Worm (Caenorhabditis elegans) whole organism, young adult: ENCODE measurements around the gene nspd-6.

Experiments used
- C06A6.2 ChIP-seq: fragments of 200-800 bp; sonication (Bioruptor generic); conservative IDR thresholded peaks from 2 replicates; pipeline ENCODE4 v1.3.6; 2022; ENCODE audit warnings: missing genetic modification characterization, missing compliant biosample characterization
- D2030.7 ChIP-seq: fragments of 200-800 bp; sonication (Bioruptor generic); IDR thresholded peaks from 2 replicates; pipeline ENCODE4 v1.3.6; 2022; ENCODE audit warnings: missing genetic modification reagents, missing genetic modification characterization, missing compliant biosample characterization
- F22D6.2 ChIP-seq: sonication (generic microtip); optimal IDR thresholded peaks from 2 replicates; lab custom pipeline; 2016; ENCODE audit warnings: mild to moderate bottlenecking, missing genetic modification characterization, missing compliant biosample characterization
- F23B12.7 ChIP-seq: sonication (generic microtip); optimal IDR thresholded peaks from 2 replicates; lab custom pipeline; 2017; ENCODE audit warnings: missing genetic modification characterization, mild to moderate bottlenecking, missing compliant biosample characterization, antibody characterized with exemption, moderate library complexity; ENCODE audit not compliant: insufficient read depth
- F37B4.10 ChIP-seq: fragments of 200-800 bp; sonication (Bioruptor generic); IDR thresholded peaks from 2 replicates; pipeline ENCODE4 v1.3.6; 2022; ENCODE audit warnings: missing genetic modification characterization, missing compliant biosample characterization
- F52B5.7 ChIP-seq: sonication (generic microtip); optimal IDR thresholded peaks from 2 replicates; lab custom pipeline; 2016; ENCODE audit warnings: mild to moderate bottlenecking, missing genetic modification characterization, missing compliant biosample characterization
- F55B11.4 ChIP-seq: sonication (generic microtip); optimal IDR thresholded peaks from 2 replicates; lab custom pipeline; 2016; ENCODE audit warnings: missing compliant biosample characterization, missing genetic modification characterization, borderline replicate concordance; ENCODE audit not compliant: insufficient read depth
- F57A8.1 ChIP-seq: fragments of 200-800 bp; sonication (Bioruptor generic); optimal IDR thresholded peaks from 2 replicates; lab custom pipeline; 2018; ENCODE audit warnings: mild to moderate bottlenecking, missing genetic modification characterization, moderate library complexity, missing compliant biosample characterization
- F57C9.4 ChIP-seq: sonication (generic microtip); optimal IDR thresholded peaks from 2 replicates; lab custom pipeline; 2017; ENCODE audit warnings: mild to moderate bottlenecking, missing genetic modification characterization, missing compliant biosample characterization
- K11D2.4 ChIP-seq: fragments of 200-800 bp; sonication (Bioruptor generic); IDR thresholded peaks from 2 replicates; pipeline ENCODE4 v1.3.6; 2022; ENCODE audit warnings: missing genetic modification reagents, missing genetic modification characterization, missing compliant biosample characterization
- K12H6.12 ChIP-seq: fragments of 200-800 bp; sonication (Bioruptor generic); optimal IDR thresholded peaks from 2 replicates; lab custom pipeline; 2018; ENCODE audit warnings: mild to moderate bottlenecking, missing genetic modification characterization, missing compliant biosample characterization
- Y79H2A.3 ChIP-seq: fragments of 200-800 bp; sonication (Bioruptor generic); conservative IDR thresholded peaks from 2 replicates; pipeline ENCODE4 v1.3.6; 2022; ENCODE audit warnings: missing genetic modification reagents, missing genetic modification characterization, missing compliant biosample characterization
- aptf-3 ChIP-seq: fragments of 200-800 bp; sonication (Bioruptor generic); IDR thresholded peaks from 2 replicates; pipeline ENCODE4 v1.3.6; 2022; ENCODE audit warnings: missing genetic modification characterization, missing compliant biosample characterization
- athp-1 ChIP-seq: sonication (generic microtip); optimal IDR thresholded peaks from 2 replicates; lab custom pipeline; 2017; ENCODE audit warnings: mild to moderate bottlenecking, missing genetic modification characterization, missing compliant biosample characterization
- attf-5 ChIP-seq: fragments of 200-800 bp; sonication (Bioruptor generic); optimal IDR thresholded peaks from 2 replicates; lab custom pipeline; 2018; ENCODE audit warnings: mild to moderate bottlenecking, missing genetic modification characterization, missing compliant biosample characterization
- bed-1 ChIP-seq: fragments of 200-800 bp; sonication (Bioruptor generic); IDR thresholded peaks from 2 replicates; pipeline ENCODE4 v1.3.6; 2022; ENCODE audit warnings: missing genetic modification reagents, missing genetic modification characterization, missing compliant biosample characterization
- bed-2 ChIP-seq: fragments of 200-800 bp; sonication (Bioruptor generic); IDR thresholded peaks from 2 replicates; pipeline ENCODE4 v1.3.6; 2022; ENCODE audit warnings: missing genetic modification reagents, missing genetic modification characterization, missing compliant biosample characterization
- ccch-3 ChIP-seq: fragments of 200-800 bp; sonication (Bioruptor generic); optimal IDR thresholded peaks from 2 replicates; lab custom pipeline; 2018; ENCODE audit warnings: mild to moderate bottlenecking, missing genetic modification characterization, missing compliant biosample characterization
- cebp-2 ChIP-seq: fragments of 200-800 bp; sonication (Bioruptor generic); IDR thresholded peaks from 2 replicates; pipeline ENCODE4 v1.3.6; 2022; ENCODE audit warnings: missing genetic modification characterization, missing compliant biosample characterization
- ceh-40 ChIP-seq: fragments of 200-800 bp; sonication (Bioruptor generic); IDR thresholded peaks from 2 replicates; pipeline ENCODE4 v1.3.6; 2022; ENCODE audit warnings: missing genetic modification characterization, missing compliant biosample characterization
- ceh-58 ChIP-seq: fragments of 200-800 bp; sonication (Bioruptor generic); IDR thresholded peaks from 2 replicates; pipeline ENCODE4 v1.3.6; 2022; ENCODE audit warnings: missing genetic modification characterization, missing compliant biosample characterization
- die-1 ChIP-seq: sonication (generic microtip); optimal IDR thresholded peaks from 2 replicates; lab custom pipeline; 2016; ENCODE audit warnings: missing genotype, mild to moderate bottlenecking, missing genetic modification characterization, missing compliant biosample characterization
- dox-1 ChIP-seq: fragments of 200-800 bp; sonication (Bioruptor generic); IDR thresholded peaks from 2 replicates; pipeline ENCODE4 v1.3.6; 2022; ENCODE audit warnings: missing genetic modification reagents, missing genetic modification characterization, missing compliant biosample characterization
- egl-18 ChIP-seq: fragments of 200-800 bp; sonication (Bioruptor generic); IDR thresholded peaks from 2 replicates; pipeline ENCODE4 v1.3.6; 2022; ENCODE audit warnings: missing genetic modification reagents, missing genetic modification characterization, missing compliant biosample characterization
- ekl-4 ChIP-seq: fragments of 200-800 bp; sonication (Bioruptor generic); IDR thresholded peaks from 2 replicates; pipeline ENCODE4 v1.3.6; 2022; ENCODE audit warnings: missing genetic modification reagents, missing genetic modification characterization, missing compliant biosample characterization
- hlh-26 ChIP-seq: fragments of 200-800 bp; sonication (Bioruptor generic); conservative IDR thresholded peaks from 2 replicates; pipeline ENCODE4 v1.3.6; 2022; ENCODE audit warnings: missing genetic modification reagents, missing genetic modification characterization, missing compliant biosample characterization
- lag-1 ChIP-seq: fragments of 200-800 bp; sonication (Bioruptor generic); IDR thresholded peaks from 2 replicates; pipeline ENCODE4 v1.3.6; 2022; ENCODE audit warnings: missing genetic modification reagents, missing genetic modification characterization, missing compliant biosample characterization
- let-526 ChIP-seq: fragments of 200-800 bp; sonication (Bioruptor generic); IDR thresholded peaks from 2 replicates; pipeline ENCODE4 v1.3.6; 2022; ENCODE audit warnings: missing genetic modification reagents, missing genetic modification characterization, missing compliant biosample characterization
- lsy-27 ChIP-seq: sonication (generic microtip); optimal IDR thresholded peaks from 2 replicates; lab custom pipeline; 2017; ENCODE audit warnings: missing genetic modification characterization, mild to moderate bottlenecking, missing compliant biosample characterization, antibody characterized with exemption, missing genotype, borderline replicate concordance; ENCODE audit not compliant: insufficient read depth
- madf-10 ChIP-seq: sonication (generic microtip); optimal IDR thresholded peaks from 2 replicates; lab custom pipeline; 2016; ENCODE audit warnings: mild to moderate bottlenecking, missing genetic modification characterization, missing compliant biosample characterization
- madf-6 ChIP-seq: fragments of 200-800 bp; sonication (Bioruptor generic); IDR thresholded peaks from 2 replicates; pipeline ENCODE4 v1.3.6; 2022; ENCODE audit warnings: missing genetic modification reagents, missing genetic modification characterization, missing compliant biosample characterization
- madf-8 ChIP-seq: fragments of 200-800 bp; sonication (Bioruptor generic); conservative IDR thresholded peaks from 2 replicates; pipeline ENCODE4 v1.3.6; 2022; ENCODE audit warnings: missing genetic modification reagents, missing genetic modification characterization, missing compliant biosample characterization
- mel-28 ChIP-seq: sonication (generic microtip); optimal IDR thresholded peaks from 2 replicates; lab custom pipeline; 2016; ENCODE audit warnings: borderline replicate concordance, mild to moderate bottlenecking, missing genetic modification characterization, missing compliant biosample characterization
- nfyb-1 ChIP-seq: fragments of 200-800 bp; sonication (Bioruptor generic); IDR thresholded peaks from 2 replicates; pipeline ENCODE4 v1.3.6; 2022; ENCODE audit warnings: missing genetic modification reagents, missing genetic modification characterization, missing compliant biosample characterization
- nhr-120 ChIP-seq: fragments of 200-800 bp; sonication (Bioruptor generic); IDR thresholded peaks from 2 replicates; pipeline ENCODE4 v1.3.6; 2022; ENCODE audit warnings: missing genetic modification characterization, missing compliant biosample characterization
- nhr-27 ChIP-seq: fragments of 200-800 bp; sonication (Bioruptor generic); optimal IDR thresholded peaks from 2 replicates; lab custom pipeline; 2018; ENCODE audit warnings: mild to moderate bottlenecking, missing genetic modification characterization, moderate library complexity, missing compliant biosample characterization
- nhr-90 ChIP-seq: sonication (generic microtip); optimal IDR thresholded peaks from 2 replicates; lab custom pipeline; 2016; ENCODE audit warnings: missing genotype, mild to moderate bottlenecking, missing genetic modification characterization, missing compliant biosample characterization
- pbrm-1 ChIP-seq: fragments of 200-800 bp; sonication (Bioruptor generic); IDR thresholded peaks from 2 replicates; pipeline ENCODE4 v1.3.6; 2022; ENCODE audit warnings: missing genetic modification reagents, missing genetic modification characterization, missing compliant biosample characterization
- pha-4 ChIP-seq: fragments of 150-350 bp; sonication (generic microtip); optimal IDR thresholded peaks from 2 replicates; lab custom pipeline; 2014; ENCODE audit warnings: missing biosample characterization, missing genetic modification reagents, missing genetic modification characterization
- repo-1 ChIP-seq: sonication (generic microtip); optimal IDR thresholded peaks from 2 replicates; lab custom pipeline; 2017; ENCODE audit warnings: mild to moderate bottlenecking, missing genetic modification characterization, missing compliant biosample characterization
- sea-2 ChIP-seq: fragments of 200-800 bp; sonication (Bioruptor generic); IDR thresholded peaks from 2 replicates; pipeline ENCODE4 v1.3.6; 2022; ENCODE audit warnings: missing genetic modification characterization, missing compliant biosample characterization
- snpc-3.4 ChIP-seq: sonication (generic microtip); optimal IDR thresholded peaks from 2 replicates; lab custom pipeline; 2017; ENCODE audit warnings: missing genetic modification characterization, mild to moderate bottlenecking, missing compliant biosample characterization, antibody characterized with exemption, moderate library complexity, missing genotype, missing genetic modification reagents
- snpc-4 ChIP-seq, 5 experiments: fragments of 150-350 bp in 1 of 5; sonication (generic microtip) in 4 of 5; optimal IDR thresholded peaks; 2 replicates each; lab custom pipeline; 2014 to 2018; ENCODE audit warnings: missing genetic modification characterization in 5 of 5, missing biosample characterization in 3 of 5, antibody characterized with exemption in 2 of 5, mild to moderate bottlenecking in 2 of 5, missing compliant biosample characterization in 2 of 5, missing genotype in 2 of 5, moderate library complexity in 2 of 5, missing genetic modification reagents in 1 of 5
- sptf-2 ChIP-seq: fragments of 200-800 bp; sonication (Bioruptor generic); optimal IDR thresholded peaks from 2 replicates; lab custom pipeline; 2018; ENCODE audit warnings: mild to moderate bottlenecking, missing genetic modification characterization, missing compliant biosample characterization
- tbp1 ChIP-seq: fragments of 200-800 bp; sonication (Bioruptor generic); optimal IDR thresholded peaks from 2 replicates; lab custom pipeline; 2018; ENCODE audit warnings: mild to moderate bottlenecking, missing genetic modification characterization, missing compliant biosample characterization
- unc-130 ChIP-seq: sonication (generic microtip); optimal IDR thresholded peaks from 2 replicates; lab custom pipeline; 2016; ENCODE audit warnings: missing genetic modification reagents, missing genetic modification characterization, missing compliant biosample characterization
- xnd-1 ChIP-seq: sonication (generic microtip); optimal IDR thresholded peaks from 2 replicates; lab custom pipeline; 2016; ENCODE audit warnings: missing genotype, missing genetic modification reagents, missing genetic modification characterization, missing compliant biosample characterization
- zfh-2 ChIP-seq: fragments of 200-800 bp; sonication (Bioruptor generic); conservative IDR thresholded peaks from 2 replicates; pipeline ENCODE4 v1.3.6; 2022; ENCODE audit warnings: missing genetic modification reagents, missing genetic modification characterization, missing compliant biosample characterization
- ztf-28 ChIP-seq: fragments of 200-800 bp; sonication (Bioruptor generic); IDR thresholded peaks from 2 replicates; pipeline ENCODE4 v1.3.6; 2022; ENCODE audit warnings: missing genetic modification reagents, missing genetic modification characterization, missing compliant biosample characterization

nspd-6 gene

ce11 chrIV:5183755-5184166, 18.2 kb upstream of the nspd-6 start, which contains the start of gene W03F8.4 (continued):
- TF ChIP-seq lsy-27 (no peak), pbrm-1 (GFP tag; lab: Robert Waterston, UW) (peak; percentile 95), dox-1 (GFP tag; lab: Robert Waterston, UW) (peak; percentile 96), bed-1 (GFP tag; lab: Robert Waterston, UW) (0 out of 2 replicates have a peak, but pooled peaks have one; percentile 70), tbp1 (peak; percentile 75), sea-2 (GFP tag; lab: Robert Waterston, UW) (no peak), mel-28 (tag; lab: Kevin White, UChicago) (no peak), ceh-40 (GFP tag; lab: Robert Waterston, UW) (no peak), hlh-26 (GFP tag; lab: Robert Waterston, UW) (no peak), let-526 (GFP tag; lab: Robert Waterston, UW) (no peak), attf-5 (GFP tag; lab: Kevin White, UChicago) (peak; percentile 89), F23B12.7 (tag; lab: Kevin White, UChicago) (peak; percentile 67), snpc-4 (GFP tag; optimal IDR thresholded peaks at IDR 0.05; lab: Kevin White, UChicago) (peak; percentile 88), snpc-4 (tag; optimal IDR thresholded peaks at IDR 0.05; lab: Kevin White, UChicago) (peak; percentile 82 to 95 (median 94)), zfh-2 (GFP tag; lab: Robert Waterston, UW) (peak; percentile 56; the same call in 1 of the 2 replicates), xnd-1 (tag; lab: Kevin White, UChicago) (peak; percentile 59), Y79H2A.3 (GFP tag; lab: Robert Waterston, UW) (no peak), F22D6.2 (tag; lab: Kevin White, UChicago) (peak; percentile 54), die-1 (tag; lab: Kevin White, UChicago) (no peak), nhr-120 (GFP tag; lab: Robert Waterston, UW) (no peak), nhr-27 (tag; lab: Kevin White, UChicago) (no peak), madf-6 (GFP tag; lab: Robert Waterston, UW) (peak; percentile 88), lag-1 (no peak), F37B4.10 (GFP tag; lab: Robert Waterston, UW) (no peak), nhr-90 (tag; lab: Kevin White, UChicago) (no peak), F57A8.1 (GFP tag; lab: Kevin White, UChicago) (no peak), madf-8 (GFP tag; lab: Robert Waterston, UW) (peak; percentile 45), D2030.7 (GFP tag; lab: Robert Waterston, UW) (peak; percentile 87), egl-18 (GFP tag; lab: Robert Waterston, UW) (0 out of 2 replicates have a peak, but pooled peaks have one; percentile 64), ceh-58 (GFP tag; lab: Robert Waterston, UW) (no peak), bed-2 (GFP tag; lab: Robert Waterston, UW) (no peak), F57C9.4 (tag; lab: Kevin White, UChicago) (no peak), K12H6.12 (tag; lab: Kevin White, UChicago) (peak; percentile 44), ztf-28 (0 out of 2 replicates have a peak, but pooled peaks have one; percentile 76), pha-4 (tag; lab: Kevin White, UChicago) (no peak), aptf-3 (GFP tag; lab: Robert Waterston, UW) (no peak)

ce11 chrIV:5173032-5173431, 7.5 kb upstream of the nspd-6 start, which contains the start of gene lam-1:
lam-1 (plus strand) TSS chrIV:5173332.
- TF ChIP-seq F55B11.4: no peak
- TF ChIP-seq repo-1 (tag; lab: Kevin White, UChicago): no peak
- TF ChIP-seq ekl-4 (GFP tag; lab: Robert Waterston, UW): no peak
- TF ChIP-seq F37B4.10 (GFP tag; lab: Robert Waterston, UW): no peak
- no peak for TF ChIP-seq K11D2.4
- no peak for TF ChIP-seq athp-1
- TF ChIP-seq unc-130 (GFP tag; lab: Kevin White, UChicago): no peak
- TF ChIP-seq pbrm-1 (GFP tag; lab: Robert Waterston, UW): no peak
- TF ChIP-seq F52B5.7 (tag; lab: Kevin White, UChicago): no peak
- TF ChIP-seq snpc-3.4: no peak
- TF ChIP-seq sptf-2 (GFP tag; lab: Kevin White, UChicago): no peak
- no peak for TF ChIP-seq madf-10
- TF ChIP-seq nfyb-1 (GFP tag; lab: Robert Waterston, UW): no peak
- TF ChIP-seq C06A6.2: no peak
- TF ChIP-seq cebp-2 (GFP tag; lab: Robert Waterston, UW): no peak
- TF ChIP-seq ccch-3: no peak
